Fruit fly (Drosophila melanogaster) Kc167 (cell line): ENCODE data around the gene CG31542.

Experiments
- Myc ChIP-seq: fragments of >200 bp; optimal IDR thresholded peaks from 2 replicates; lab custom pipeline; 2017; ENCODE audit warnings: missing external identifiers
- h ChIP-seq: fragments of >200 bp; optimal IDR thresholded peaks from 3 replicates; lab custom pipeline; 2018; ENCODE audit warnings: missing external identifiers
- insv ChIP-seq: fragments of >200 bp; optimal IDR thresholded peaks from 3 replicates; lab custom pipeline; 2018; ENCODE audit warnings: missing external identifiers
- psq ChIP-seq: fragments of >200 bp; optimal IDR thresholded peaks from 2 replicates; lab custom pipeline; 2017; ENCODE audit warnings: missing external identifiers
- ttk ChIP-seq: sonication (Bioruptor generic); optimal IDR thresholded peaks from 2 replicates; lab custom pipeline; 2017; ENCODE audit warnings: missing external identifiers

- no peak for TF ChIP-seq h (lab: Kevin White, UChicago)
- no peak for TF ChIP-seq ttk
- no peak for TF ChIP-seq insv (lab: Kevin White, UChicago)
- no peak for TF ChIP-seq psq (lab: Kevin White, UChicago)
- TF ChIP-seq Myc: no peak
Observed at dm6 chr3R:5399096-5399495, 29.8 kb downstream of the CG31542 start, which contains the start of gene Or83a.
